Fruit fly (Drosophila melanogaster): Measurements from ENCODE around the gene CG13627.

Gene CG13627

dm6 chr3R:24717289-24717688 lies 4.7 kb downstream of the CG13627 start, which contains the start of gene Polr2L:
Polr2L (plus strand) TSS chr3R:24717511.
- TF ChIP-seq CG12768 (GFP tag; optimal IDR thresholded peaks at IDR 0.05) (no peak), CG7045 (GFP tag; optimal IDR thresholded peaks at IDR 0.05) (no peak), bab1 (GFP tag; optimal IDR thresholded peaks at IDR 0.05) (no peak), Clk (GFP tag; optimal IDR thresholded peaks at IDR 0.05) (no peak), Crg-1 (GFP tag; optimal IDR thresholded peaks at IDR 0.05) (no peak), cic (GFP tag; optimal IDR thresholded peaks at IDR 0.05) (no peak), Mnt (GFP tag; optimal IDR thresholded peaks at IDR 0.05) (no peak), Hr96 (GFP tag; optimal IDR thresholded peaks at IDR 0.05) (no peak), CG1620 (GFP tag; optimal IDR thresholded peaks at IDR 0.05) (no peak)

DNA sequence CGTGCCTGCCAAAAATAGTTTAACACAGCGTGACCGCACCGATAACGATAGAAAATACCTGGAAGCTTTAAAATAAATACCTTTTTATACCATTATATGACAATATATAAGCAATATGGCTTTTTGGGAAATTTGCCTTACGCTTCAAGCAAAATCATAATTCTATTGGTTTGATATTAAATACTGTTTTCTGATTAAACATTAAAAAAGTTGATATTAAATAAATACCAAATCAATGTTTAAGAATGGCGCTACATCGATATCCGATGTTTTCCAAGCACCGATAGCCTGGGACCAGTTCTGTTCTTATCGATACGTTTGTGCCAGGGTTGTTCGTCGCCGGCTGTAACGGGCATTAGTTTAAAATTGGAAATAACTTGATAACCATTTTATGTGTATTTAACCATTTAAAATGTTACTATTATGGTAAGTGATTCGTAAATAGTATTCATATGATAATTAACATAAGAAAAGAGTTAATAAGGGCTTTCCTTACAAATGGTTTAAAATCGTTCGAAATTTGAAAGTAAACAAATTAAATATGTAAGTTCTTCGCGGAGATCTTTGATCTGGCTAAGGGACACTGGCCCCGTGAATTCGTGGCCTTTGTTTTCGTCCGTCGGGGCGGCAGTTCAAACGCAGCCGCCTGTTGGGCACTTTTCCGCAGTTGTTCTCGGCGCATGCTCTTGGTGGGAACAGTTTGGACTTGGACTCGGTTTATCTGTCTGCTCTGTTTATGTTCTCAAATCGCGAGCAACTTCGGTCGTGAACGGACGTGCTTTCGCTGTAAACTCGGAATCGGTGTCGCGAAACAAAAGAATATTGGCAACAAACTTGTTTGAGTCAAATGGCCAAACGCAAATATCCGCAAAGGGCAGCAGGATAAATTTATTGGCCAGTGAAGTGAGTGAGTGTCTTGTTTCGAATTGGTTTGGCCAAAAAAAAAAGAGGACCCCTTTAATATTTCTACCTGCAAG lies 7.0 kb downstream of the CG13627 start, which contains the start of the genes CG13630 and tok:
Gene CG13630, minus strand, starts transcription at position 51 of the 977 bp plus-strand sequence.
Gene tok, plus strand, starts transcription at position 384 of the 977 bp plus-strand sequence.
- no peak for TF ChIP-seq CG7045 (GFP tag; optimal IDR thresholded peaks at IDR 0.05)
- no peak for TF ChIP-seq Clk (GFP tag; optimal IDR thresholded peaks at IDR 0.05)
- no peak for TF ChIP-seq kay (GFP tag; ENCODE audit: borderline replicate concordance)
- no peak for TF ChIP-seq ovo (GFP tag; optimal IDR thresholded peaks at IDR 0.05)
- no peak for TF ChIP-seq CG14711 (tag; optimal IDR thresholded peaks at IDR 0.05)
- no peak for TF ChIP-seq cnc (optimal IDR thresholded peaks at IDR 0.05)
- TF ChIP-seq CG33017 (tag; optimal IDR thresholded peaks at IDR 0.05), result no peak
- TF ChIP-seq Hr96 (GFP tag; optimal IDR thresholded peaks at IDR 0.05), result no peak

- TF ChIP-seq Clk (GFP tag; optimal IDR thresholded peaks at IDR 0.05) (no peak), cnc (optimal IDR thresholded peaks at IDR 0.05) (no peak), cic (GFP tag; optimal IDR thresholded peaks at IDR 0.05) (no peak), CG11617 (GFP tag; optimal IDR thresholded peaks at IDR 0.05) (no peak), toe (GFP tag; optimal IDR thresholded peaks at IDR 0.05) (no peak), pad (GFP tag; optimal IDR thresholded peaks at IDR 0.05) (no peak), tj (GFP tag; optimal IDR thresholded peaks at IDR 0.05) (no peak), CG7101 (tag; optimal IDR thresholded peaks at IDR 0.05) (no peak), kay (GFP tag; ENCODE audit: borderline replicate concordance) (no peak), CG33017 (tag; optimal IDR thresholded peaks at IDR 0.05) (no peak), CG14711 (tag; optimal IDR thresholded peaks at IDR 0.05) (no peak), bab1 (GFP tag; optimal IDR thresholded peaks at IDR 0.05) (no peak), CG12768 (GFP tag; optimal IDR thresholded peaks at IDR 0.05) (no peak), CG1620 (GFP tag; optimal IDR thresholded peaks at IDR 0.05) (no peak), ovo (GFP tag; optimal IDR thresholded peaks at IDR 0.05) (no peak), Crg-1 (GFP tag; optimal IDR thresholded peaks at IDR 0.05) (no peak), Hr96 (GFP tag; optimal IDR thresholded peaks at IDR 0.05) (no peak), CG5204 (GFP tag; optimal IDR thresholded peaks at IDR 0.05) (no peak), Mnt (GFP tag; optimal IDR thresholded peaks at IDR 0.05) (no peak), CG7045 (GFP tag; optimal IDR thresholded peaks at IDR 0.05) (no peak)
Measured at dm6 chr3R:24720459-24721370, 8.1 kb downstream of the CG13627 start.

- TF ChIP-seq CG7045 (GFP tag; optimal IDR thresholded peaks at IDR 0.05), result no peak
Measured at dm6 chr3R:24726347-24726891, 13.8 kb downstream of the CG13627 start.

dm6 chr3R:24727038-24727437 lies 14.5 kb downstream of the CG13627 start:
- TF ChIP-seq CG33017 (tag; optimal IDR thresholded peaks at IDR 0.05) (no peak), cic (GFP tag; optimal IDR thresholded peaks at IDR 0.05) (peak; percentile 8)

dm6 chr3R:24749055-24749992 lies 36.7 kb downstream of the CG13627 start, which contains the start of gene tld:
tld (plus strand) TSS chr3R:24749731.
- TF ChIP-seq CG5204 (GFP tag; optimal IDR thresholded peaks at IDR 0.05), result no peak
- no peak for TF ChIP-seq Mnt (GFP tag; optimal IDR thresholded peaks at IDR 0.05)
- TF ChIP-seq cic (GFP tag; optimal IDR thresholded peaks at IDR 0.05), result no peak
- TF ChIP-seq Clk (GFP tag; optimal IDR thresholded peaks at IDR 0.05), result no peak
- TF ChIP-seq CG14711 (tag; optimal IDR thresholded peaks at IDR 0.05), result no peak
- TF ChIP-seq bab1 (GFP tag; optimal IDR thresholded peaks at IDR 0.05), result no peak
- no peak for TF ChIP-seq CG7045 (GFP tag; optimal IDR thresholded peaks at IDR 0.05)
- no peak for TF ChIP-seq toe (GFP tag; optimal IDR thresholded peaks at IDR 0.05)
- TF ChIP-seq CG11617 (GFP tag; optimal IDR thresholded peaks at IDR 0.05), result no peak
- no peak for TF ChIP-seq CG33017 (tag; optimal IDR thresholded peaks at IDR 0.05)
- TF ChIP-seq ovo (GFP tag; optimal IDR thresholded peaks at IDR 0.05), result no peak
- TF ChIP-seq pad (GFP tag; optimal IDR thresholded peaks at IDR 0.05), result no peak
- no peak for TF ChIP-seq kay (GFP tag; ENCODE audit: borderline replicate concordance)
- no peak for TF ChIP-seq Crg-1 (GFP tag; optimal IDR thresholded peaks at IDR 0.05)
- no peak for TF ChIP-seq tj (GFP tag; optimal IDR thresholded peaks at IDR 0.05)
- no peak for TF ChIP-seq Hr96 (GFP tag; optimal IDR thresholded peaks at IDR 0.05)
- TF ChIP-seq CG12768 (GFP tag; optimal IDR thresholded peaks at IDR 0.05), result no peak

Measured in whole organism, adult.